Worm (Caenorhabditis elegans) whole organism, L4 larva: ENCODE results near the gene F20B6.6.
A peak's percentile ranks its signal among the peaks of the same experiment; 100 is the strongest.

Experiments used
- F44E2.7 ChIP-seq: fragments of 200-800 bp; sonication (Bioruptor generic); IDR thresholded peaks from 2 replicates; pipeline ENCODE4 v2.1.2; 2022; ENCODE audit warnings: missing genetic modification characterization, missing compliant biosample characterization
- T20F7.1 ChIP-seq: fragments of 200-800 bp; sonication (Bioruptor generic); optimal IDR thresholded peaks from 2 replicates; lab custom pipeline; 2018; ENCODE audit warnings: mild to moderate bottlenecking, missing genetic modification characterization, missing compliant biosample characterization
- T26A8.4 ChIP-seq: fragments of 200-800 bp; sonication (Bioruptor generic); IDR thresholded peaks from 2 replicates; pipeline ENCODE4 v1.3.6; 2022; ENCODE audit warnings: missing genetic modification characterization, missing compliant biosample characterization
- Y48G9A.11 ChIP-seq: fragments of 200-800 bp; sonication (Bioruptor generic); IDR thresholded peaks from 2 replicates; pipeline ENCODE4 v1.3.6; 2022; ENCODE audit warnings: missing genetic modification reagents, missing genetic modification characterization, missing compliant biosample characterization
- ZK546.5 ChIP-seq, 2 experiments: sonication (generic microtip); optimal IDR thresholded peaks; 2 replicates each; lab custom pipeline; 2017; ENCODE audit warnings: missing biosample characterization in 2 of 2, missing genetic modification characterization in 2 of 2
- aly-2 ChIP-seq: sonication (generic microtip); optimal IDR thresholded peaks from 2 replicates; lab custom pipeline; 2018; ENCODE audit warnings: missing biosample characterization, missing genetic modification characterization
- ama-1 ChIP-seq: fragments of 150-350 bp; optimal IDR thresholded peaks from 2 replicates; lab custom pipeline; 2014; ENCODE audit warnings: inconsistent platforms, mixed read lengths
- arid-1 ChIP-seq: fragments of 200-800 bp; sonication (Bioruptor generic); conservative IDR thresholded peaks from 2 replicates; pipeline ENCODE4 v1.3.6; 2022; ENCODE audit warnings: missing genetic modification reagents, missing genetic modification characterization, missing compliant biosample characterization
- attf-4 ChIP-seq: sonication (generic microtip); optimal IDR thresholded peaks from 3 replicates; lab custom pipeline; 2017; ENCODE audit warnings: missing biosample characterization, missing genetic modification characterization
- ceh-20 ChIP-seq: fragments of 200-800 bp; sonication (Bioruptor generic); IDR thresholded peaks from 2 replicates; pipeline ENCODE4 v1.3.6; 2022; ENCODE audit warnings: missing genetic modification reagents, missing genetic modification characterization, missing compliant biosample characterization
- ceh-32 ChIP-seq: sonication (generic microtip); optimal IDR thresholded peaks from 2 replicates; lab custom pipeline; 2016; ENCODE audit warnings: mild to moderate bottlenecking, missing genetic modification characterization, missing compliant biosample characterization; ENCODE audit not compliant: poor library complexity
- ces-1 ChIP-seq: fragments of 150-350 bp; sonication (generic microtip); optimal IDR thresholded peaks from 4 replicates; lab custom pipeline; 2014; ENCODE audit warnings: missing biosample characterization, missing genetic modification reagents, missing genetic modification characterization
- ctbp-1 ChIP-seq: fragments of 200-800 bp; sonication (Bioruptor generic); IDR thresholded peaks from 2 replicates; pipeline ENCODE4 v1.3.6; 2022; ENCODE audit warnings: missing genetic modification reagents, missing genetic modification characterization, missing compliant biosample characterization
- daf-16 ChIP-seq, 3 experiments: sonication (generic microtip); optimal IDR thresholded peaks; 2 replicates each; lab custom pipeline; 2016 to 2017; ENCODE audit warnings: missing genetic modification characterization in 3 of 3, missing genetic modification reagents in 3 of 3, mild to moderate bottlenecking in 2 of 3, missing compliant biosample characterization in 2 of 3, missing biosample characterization in 1 of 3, moderate library complexity in 1 of 3
- daf-19 ChIP-seq: fragments of 200-800 bp; sonication (Bioruptor generic); conservative IDR thresholded peaks from 2 replicates; pipeline ENCODE4 v1.3.6; 2022; ENCODE audit warnings: missing genetic modification characterization, missing compliant biosample characterization
- dmd-6 ChIP-seq: fragments of 200-800 bp; sonication (Bioruptor generic); IDR thresholded peaks from 2 replicates; pipeline ENCODE4 v1.3.6; 2022; ENCODE audit warnings: missing genetic modification reagents, missing genetic modification characterization, missing compliant biosample characterization
- egl-27 ChIP-seq: sonication (generic microtip); optimal IDR thresholded peaks from 3 replicates; lab custom pipeline; 2017; ENCODE audit warnings: missing biosample characterization, missing genetic modification reagents, missing genetic modification characterization
- fkh-10 ChIP-seq: fragments of 150-350 bp; optimal IDR thresholded peaks from 2 replicates; lab custom pipeline; 2014; ENCODE audit warnings: missing biosample characterization, missing genetic modification reagents, missing genetic modification characterization
- fos-1 ChIP-seq: fragments of 150-350 bp; optimal IDR thresholded peaks from 2 replicates; lab custom pipeline; 2014; ENCODE audit warnings: missing biosample characterization, missing genetic modification characterization
- gei-8 ChIP-seq: fragments of 200-800 bp; sonication (Bioruptor generic); optimal IDR thresholded peaks from 2 replicates; lab custom pipeline; 2018; ENCODE audit warnings: mild to moderate bottlenecking, missing genetic modification characterization, missing compliant biosample characterization
- hlh-11 ChIP-seq: fragments of 200-800 bp; sonication (Bioruptor generic); optimal IDR thresholded peaks from 2 replicates; lab custom pipeline; 2018; ENCODE audit warnings: mild to moderate bottlenecking, missing genetic modification characterization, missing compliant biosample characterization
- hlh-30 ChIP-seq: sonication (generic microtip); optimal IDR thresholded peaks from 2 replicates; lab custom pipeline; 2017; ENCODE audit warnings: antibody characterized with exemption, mild to moderate bottlenecking, missing genetic modification characterization, missing compliant biosample characterization; ENCODE audit not compliant: insufficient read depth
- hmg-1.1 ChIP-seq: fragments of 200-800 bp; sonication (Bioruptor generic); IDR thresholded peaks from 2 replicates; pipeline ENCODE4 v1.3.6; 2022; ENCODE audit warnings: missing genetic modification reagents, missing genetic modification characterization, missing compliant biosample characterization
- jun-1 ChIP-seq: fragments of 150-350 bp; optimal IDR thresholded peaks from 2 replicates; lab custom pipeline; 2014; ENCODE audit warnings: missing biosample characterization, missing genetic modification reagents, missing genetic modification characterization
- lin-15B ChIP-seq: fragments of 150-350 bp; sonication (generic microtip); optimal IDR thresholded peaks from 3 replicates; lab custom pipeline; 2014; ENCODE audit warnings: missing biosample characterization, missing genetic modification characterization
- madf-5 ChIP-seq, 2 experiments: fragments of 200-800 bp; sonication (Bioruptor generic); IDR thresholded peaks; 2 replicates each; pipeline ENCODE4 v1.3.6; 2022; ENCODE audit warnings: missing compliant biosample characterization in 2 of 2, missing genetic modification characterization in 2 of 2
- mdl-1 ChIP-seq, 2 experiments: fragments of 150-350 bp in 1 of 2; sonication (generic microtip) in 1 of 2; optimal IDR thresholded peaks; 2 replicates each; lab custom pipeline; 2014 to 2017; ENCODE audit warnings: missing biosample characterization in 2 of 2, missing genetic modification characterization in 2 of 2
- mep-1 ChIP-seq: fragments of 150-350 bp; sonication (generic microtip); optimal IDR thresholded peaks from 3 replicates; lab custom pipeline; 2014; ENCODE audit warnings: missing biosample characterization, missing genetic modification characterization
- mes-2 ChIP-seq: sonication (generic microtip); optimal IDR thresholded peaks from 2 replicates; lab custom pipeline; 2016; ENCODE audit warnings: missing genotype, mild to moderate bottlenecking, missing genetic modification characterization, missing compliant biosample characterization; ENCODE audit not compliant: poor library complexity, severe bottlenecking
- mxl-2 ChIP-seq: fragments of 200-800 bp; sonication (Bioruptor generic); conservative IDR thresholded peaks from 2 replicates; pipeline ENCODE4 v1.3.6; 2022; ENCODE audit warnings: missing genetic modification reagents, missing genetic modification characterization, missing compliant biosample characterization
- mxl-3 ChIP-seq: fragments of 200-800 bp; sonication (Bioruptor generic); optimal IDR thresholded peaks from 2 replicates; lab custom pipeline; 2018; ENCODE audit warnings: mild to moderate bottlenecking, missing genetic modification characterization, missing compliant biosample characterization
- nhr-11 ChIP-seq: fragments of 150-350 bp; optimal IDR thresholded peaks from 2 replicates; lab custom pipeline; 2014; ENCODE audit warnings: missing biosample characterization, missing genetic modification characterization
- nhr-28 ChIP-seq: fragments of 150-350 bp; optimal IDR thresholded peaks from 2 replicates; lab custom pipeline; 2014; ENCODE audit warnings: missing biosample characterization, missing genetic modification characterization
- nhr-41 ChIP-seq: fragments of 200-800 bp; sonication (Bioruptor generic); IDR thresholded peaks from 2 replicates; pipeline ENCODE4 v1.3.6; 2022; ENCODE audit warnings: missing genetic modification reagents, missing genetic modification characterization, missing compliant biosample characterization
- nhr-77 ChIP-seq: fragments of 150-350 bp; optimal IDR thresholded peaks from 2 replicates; lab custom pipeline; 2014; ENCODE audit warnings: missing biosample characterization, missing genetic modification characterization
- rbr-2 ChIP-seq: sonication (generic microtip); optimal IDR thresholded peaks from 2 replicates; lab custom pipeline; 2016; ENCODE audit warnings: missing genotype, missing genetic modification characterization, missing compliant biosample characterization
- sdz-12 ChIP-seq: fragments of 200-800 bp; sonication (Bioruptor generic); optimal IDR thresholded peaks from 2 replicates; lab custom pipeline; 2018; ENCODE audit warnings: mild to moderate bottlenecking, missing genetic modification characterization, missing compliant biosample characterization
- tag-97 ChIP-seq: fragments of 200-800 bp; sonication (Bioruptor generic); IDR thresholded peaks from 2 replicates; pipeline ENCODE4 v1.3.6; 2022; ENCODE audit warnings: missing genetic modification characterization, missing compliant biosample characterization
- unc-130 ChIP-seq: sonication (generic microtip); optimal IDR thresholded peaks from 2 replicates; lab custom pipeline; 2016; ENCODE audit warnings: missing genetic modification reagents, missing genetic modification characterization, missing compliant biosample characterization
- zfp-2 ChIP-seq: sonication (generic microtip); optimal IDR thresholded peaks from 2 replicates; lab custom pipeline; 2016; ENCODE audit warnings: mild to moderate bottlenecking, missing genetic modification characterization, missing compliant biosample characterization
- ztf-11 ChIP-seq: fragments of 150-350 bp; optimal IDR thresholded peaks from 2 replicates; lab custom pipeline; 2014; ENCODE audit warnings: missing biosample characterization, missing genetic modification characterization

F20B6.6 gene

ce11 chrX:4157896-4158295 lies 44.1 kb downstream of the F20B6.6 start (continued):
- TF ChIP-seq T20F7.1 (GFP tag; lab: Kevin White, UChicago) (no peak), unc-130 (GFP tag; lab: Kevin White, UChicago) (no peak), T26A8.4 (GFP tag; lab: Robert Waterston, UW) (no peak), hmg-1.1 (GFP tag; lab: Robert Waterston, UW) (peak; percentile 36; the same call in 1 of the 2 replicates), ztf-11 (tag; lab: Kevin White, UChicago) (no peak), hlh-30 (tag; lab: Kevin White, UChicago) (peak; percentile 62), madf-5 (GFP tag; IDR thresholded peaks at IDR 0.05; lab: Robert Waterston, UW) (no peak), jun-1 (no peak), nhr-28 (tag; lab: Kevin White, UChicago) (no peak), aly-2 (no peak), fkh-10 (GFP tag; lab: Kevin White, UChicago) (no peak), ctbp-1 (GFP tag; lab: Robert Waterston, UW) (no peak), dmd-6 (GFP tag; lab: Robert Waterston, UW) (0 out of 2 replicates have a peak, but pooled peaks have one; percentile 9), ZK546.5 (tag; optimal IDR thresholded peaks at IDR 0.05; lab: Kevin White, UChicago) (no peak), daf-19 (GFP tag; lab: Robert Waterston, UW) (no peak), F44E2.7 (GFP tag; lab: Robert Waterston, UW) (no peak), ama-1 (lab: Kevin White, UChicago) (no peak), sdz-12 (GFP tag; lab: Kevin White, UChicago) (no peak), nhr-11 (tag; lab: Kevin White, UChicago) (peak; percentile 3), Y48G9A.11 (GFP tag; lab: Robert Waterston, UW) (no peak), nhr-77 (no peak), tag-97 (GFP tag; lab: Robert Waterston, UW) (no peak), attf-4 (no peak), mdl-1 (tag; optimal IDR thresholded peaks at IDR 0.05; lab: Kevin White, UChicago) (peak in 1 of 2 experiments; percentile 41), mxl-2 (GFP tag; lab: Robert Waterston, UW) (no peak), mxl-3 (no peak), arid-1 (GFP tag; lab: Robert Waterston, UW) (no peak), hlh-11 (peak; percentile 43), fos-1 (no peak), ces-1 (no peak), nhr-41 (no peak), daf-16 (GFP tag; optimal IDR thresholded peaks at IDR 0.05; lab: Kevin White, UChicago) (no peak), daf-16 (tag; optimal IDR thresholded peaks at IDR 0.05; lab: Kevin White, UChicago) (no peak), gei-8 (GFP tag; lab: Kevin White, UChicago) (no peak), egl-27 (no peak), ceh-32 (no peak), rbr-2 (tag; lab: Kevin White, UChicago) (no peak), mes-2 (tag; lab: Kevin White, UChicago) (peak; percentile 33), ceh-20 (GFP tag; lab: Robert Waterston, UW) (no peak)

ce11 chrX:4154784-4155183 lies 47.2 kb downstream of the F20B6.6 start:
- TF ChIP-seq zfp-2 (tag; lab: Kevin White, UChicago) = no peak
- peak; percentile 17 for TF ChIP-seq mep-1 (tag; lab: Kevin White, UChicago)
- no peak for TF ChIP-seq lin-15B (tag; lab: Kevin White, UChicago)
- TF ChIP-seq ceh-20 (GFP tag; lab: Robert Waterston, UW) = 0 out of 2 replicates have a peak, but pooled peaks have one; percentile 24
